Worm (Caenorhabditis elegans): ENCODE results near the gene gem-1.

Gene gem-1

ce11 chrX:13333835-13334234 is 43.0 kb downstream of the gem-1 start, which contains the start of gene F46G10.4:
Gene F46G10.4 (plus strand): TSS chrX:13334046.
- peak; percentile 92 for TF ChIP-seq fos-1 (tag; optimal IDR thresholded peaks at IDR 0.05)
- peak; percentile 15 for TF ChIP-seq crh-2 (tag; optimal IDR thresholded peaks at IDR 0.05)
- no peak for TF ChIP-seq mdl-1 (tag; optimal IDR thresholded peaks at IDR 0.05)

- TF ChIP-seq lsy-2 (tag; optimal IDR thresholded peaks at IDR 0.05) (no peak), C34F6.9 (tag; optimal IDR thresholded peaks at IDR 0.05) (no peak), elt-1 (tag; optimal IDR thresholded peaks at IDR 0.05) (no peak), R02D3.7 (tag; optimal IDR thresholded peaks at IDR 0.05) (no peak), lin-11 (tag; optimal IDR thresholded peaks at IDR 0.05) (no peak), unc-62 (GFP tag; optimal IDR thresholded peaks at IDR 0.05) (no peak), nhr-25 (tag; optimal IDR thresholded peaks at IDR 0.05) (no peak), mbf-1 (tag; optimal IDR thresholded peaks at IDR 0.05) (no peak), zag-1 (tag; optimal IDR thresholded peaks at IDR 0.05) (no peak), ZK546.5 (tag; optimal IDR thresholded peaks at IDR 0.05) (no peak), nhr-10 (tag; optimal IDR thresholded peaks at IDR 0.05) (no peak), egl-27 (tag; optimal IDR thresholded peaks at IDR 0.05) (no peak), unc-39 (tag; optimal IDR thresholded peaks at IDR 0.05) (no peak)
Observed at ce11 chrX:13331386-13331785, 45.4 kb downstream of the gem-1 start, which contains the start of gene sir-2.3. Gene sir-2.3 (plus strand): TSS chrX:13331686.

DNA sequence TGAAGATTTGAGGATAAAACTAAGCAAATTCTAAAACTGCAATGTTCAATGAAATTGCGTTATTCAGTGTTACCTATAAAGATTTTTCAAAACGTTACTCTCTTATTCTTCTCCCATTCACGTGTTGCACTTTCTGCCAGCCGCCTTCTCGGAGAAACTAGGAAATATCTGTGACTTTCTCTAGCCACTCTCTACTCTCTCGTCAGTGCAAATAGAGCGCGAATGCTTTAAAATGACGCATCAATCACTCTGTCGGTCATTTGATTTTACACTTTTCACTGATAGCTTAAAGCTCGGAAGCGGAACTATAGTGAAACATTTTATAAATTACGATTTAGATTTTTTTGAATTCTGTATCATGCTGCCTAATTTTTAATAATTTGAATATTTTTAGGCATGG is 47.9 kb downstream of the gem-1 start:
- TF ChIP-seq mdl-1 (tag; optimal IDR thresholded peaks at IDR 0.05) (peak; percentile 20 to 76), elt-3 (tag; optimal IDR thresholded peaks at IDR 0.05) (no peak), ceh-82 (tag; optimal IDR thresholded peaks at IDR 0.05) (no peak), Y55F3AM.14 (GFP tag; optimal IDR thresholded peaks at IDR 0.05) (no peak), skn-1 (tag; optimal IDR thresholded peaks at IDR 0.05) (no peak), F13H6.1 (tag; optimal IDR thresholded peaks at IDR 0.05) (peak; percentile 89), nhr-23 (tag; optimal IDR thresholded peaks at IDR 0.05) (no peak), ZK546.5 (tag; optimal IDR thresholded peaks at IDR 0.05) (no peak), nhr-237 (tag; optimal IDR thresholded peaks at IDR 0.05) (no peak), unc-39 (tag; optimal IDR thresholded peaks at IDR 0.05) (no peak), crh-2 (tag; optimal IDR thresholded peaks at IDR 0.05) (peak; percentile 85), mbf-1 (tag; optimal IDR thresholded peaks at IDR 0.05) (no peak), mab-5 (tag; optimal IDR thresholded peaks at IDR 0.05) (peak; percentile 79), elt-1 (tag; optimal IDR thresholded peaks at IDR 0.05) (no peak), nhr-21 (tag; optimal IDR thresholded peaks at IDR 0.05) (peak; percentile 86), aly-2 (tag; optimal IDR thresholded peaks at IDR 0.05) (no peak), ztf-4 (tag; optimal IDR thresholded peaks at IDR 0.05) (peak; percentile 29), nhr-11 (tag; optimal IDR thresholded peaks at IDR 0.05) (no peak), lin-13 (GFP tag; optimal IDR thresholded peaks at IDR 0.05) (peak; percentile 64), ztf-1 (GFP tag; conservative IDR thresholded peaks at IDR 0.05) (no peak), ceh-16 (tag; optimal IDR thresholded peaks at IDR 0.05) (no peak), nhr-6 (tag; optimal IDR thresholded peaks at IDR 0.05) (peak; percentile 79), snpc-4 (tag; optimal IDR thresholded peaks at IDR 0.05) (peak; percentile 58), ztf-11 (tag; optimal IDR thresholded peaks at IDR 0.05) (no peak), nhr-77 (tag; optimal IDR thresholded peaks at IDR 0.05) (no peak), peb-1 (tag; optimal IDR thresholded peaks at IDR 0.05) (no peak), fos-1 (tag; optimal IDR thresholded peaks at IDR 0.05) (peak; percentile 99), sem-4 (tag; optimal IDR thresholded peaks at IDR 0.05) (peak; percentile 80), blmp-1 (tag; optimal IDR thresholded peaks at IDR 0.05; ENCODE audit: insufficient read depth) (peak; percentile 69), unc-62 (GFP tag; optimal IDR thresholded peaks at IDR 0.05) (no peak), dmd-4 (tag; optimal IDR thresholded peaks at IDR 0.05) (no peak), C34F6.9 (tag; optimal IDR thresholded peaks at IDR 0.05) (peak; percentile 94), sma-3 (GFP tag; optimal IDR thresholded peaks at IDR 0.05) (peak; percentile 85), lin-11 (tag; optimal IDR thresholded peaks at IDR 0.05) (peak; percentile 28), sma-9 (GFP tag; optimal IDR thresholded peaks at IDR 0.05) (peak; percentile 89), sma-9 (tag; optimal IDR thresholded peaks at IDR 0.05) (no peak), nhr-25 (tag; optimal IDR thresholded peaks at IDR 0.05) (peak; percentile 83), nhr-10 (tag; optimal IDR thresholded peaks at IDR 0.05) (no peak), gmeb-1 (tag; optimal IDR thresholded peaks at IDR 0.05) (peak; percentile 58), nhr-12 (tag; optimal IDR thresholded peaks at IDR 0.05) (no peak), lin-39 (tag; optimal IDR thresholded peaks at IDR 0.05) (peak; percentile 63), ama-1 (optimal IDR thresholded peaks at IDR 0.05) (no peak), alr-1 (tag; optimal IDR thresholded peaks at IDR 0.05) (no peak), egl-27 (tag; optimal IDR thresholded peaks at IDR 0.05) (peak; percentile 70), nhr-129 (tag; optimal IDR thresholded peaks at IDR 0.05) (peak; percentile 94), R02D3.7 (tag; optimal IDR thresholded peaks at IDR 0.05) (no peak), unc-55 (GFP tag; optimal IDR thresholded peaks at IDR 0.05) (peak; percentile 87), lsy-2 (tag; optimal IDR thresholded peaks at IDR 0.05) (peak in 1 of 2 experiments; percentile 81), zag-1 (tag; optimal IDR thresholded peaks at IDR 0.05) (peak; percentile 57)

Measured in whole organism, L2 larva.